Worm (Caenorhabditis elegans) whole organism, mixed stage, embryonic: ENCODE measurements around the gene pbo-6.

Experiments
- ces-1 ChIP-seq: fragments of 150-350 bp; optimal IDR thresholded peaks from 2 replicates; lab custom pipeline; 2014; ENCODE audit warnings: missing biosample characterization, missing genetic modification reagents, missing genetic modification characterization
- lsy-2 ChIP-seq: fragments of 150-350 bp; optimal IDR thresholded peaks from 2 replicates; lab custom pipeline; 2014; ENCODE audit warnings: missing biosample characterization, missing genetic modification characterization
- nhr-12 ChIP-seq: fragments of 150-350 bp; optimal IDR thresholded peaks from 2 replicates; lab custom pipeline; 2014; ENCODE audit warnings: missing biosample characterization, missing genetic modification characterization
- nhr-28 ChIP-seq: fragments of 150-350 bp; optimal IDR thresholded peaks from 2 replicates; lab custom pipeline; 2014; ENCODE audit warnings: missing biosample characterization, missing genetic modification characterization
- unc-62 ChIP-seq: fragments of 150-350 bp; optimal IDR thresholded peaks from 2 replicates; lab custom pipeline; 2014; ENCODE audit warnings: missing biosample characterization, missing genetic modification reagents, missing genetic modification characterization
- ztf-11 ChIP-seq: fragments of 150-350 bp; optimal IDR thresholded peaks from 2 replicates; lab custom pipeline; 2014; ENCODE audit warnings: missing biosample characterization, missing genetic modification characterization

- TF ChIP-seq nhr-12 (tag; lab: Kevin White, UChicago) (no peak), unc-62 (GFP tag; lab: Kevin White, UChicago) (no peak), ces-1 (GFP tag; lab: Kevin White, UChicago) (no peak), lsy-2 (tag; lab: Kevin White, UChicago) (no peak), ztf-11 (tag; lab: Kevin White, UChicago) (no peak), nhr-28 (tag; lab: Kevin White, UChicago) (no peak)
Measured at ce11 chrX:17466615-17467014, 37.8 kb downstream of the pbo-6 start, which contains the start of gene ZK54.3.
